Fruit fly (Drosophila melanogaster) whole organism, embryonic: ENCODE results near the gene cbt.

Experiments used
- Adf1 ChIP-seq: fragments of 200-800 bp; sonication (Bioruptor generic); IDR thresholded peaks from 2 replicates; pipeline ENCODE4 v1.3.6; 2022; ENCODE audit warnings: missing biosample characterization, missing genetic modification characterization
- Aef1 ChIP-seq: fragments of 200-800 bp; sonication (Bioruptor generic); IDR thresholded peaks from 3 replicates; pipeline ENCODE4 v1.3.6; 2022; ENCODE audit warnings: missing biosample characterization, missing genetic modification characterization
- B-H1 ChIP-seq: fragments of 200-800 bp; sonication (Bioruptor generic); IDR thresholded peaks from 3 replicates; pipeline ENCODE4 v1.3.6; 2022; ENCODE audit warnings: missing biosample characterization, missing genetic modification characterization
- BtbVII ChIP-seq: fragments of 200-800 bp; sonication (Bioruptor generic); optimal IDR thresholded peaks from 3 replicates; lab custom pipeline; 2017; ENCODE audit warnings: missing biosample characterization, mild to moderate bottlenecking, missing genetic modification characterization
- CG1024 ChIP-seq: fragments of 200-800 bp; sonication (Bioruptor generic); IDR thresholded peaks from 2 replicates; pipeline ENCODE4 v1.3.6; 2022; ENCODE audit warnings: missing biosample characterization, missing genetic modification characterization
- CG10366 ChIP-seq: fragments of 200-800 bp; sonication (Bioruptor generic); IDR thresholded peaks from 2 replicates; pipeline ENCODE4 v1.3.6; 2022; ENCODE audit warnings: missing biosample characterization, missing genetic modification characterization
- CG10462 ChIP-seq: fragments of 200-800 bp; sonication (Bioruptor generic); optimal IDR thresholded peaks from 2 replicates; lab custom pipeline; 2016; ENCODE audit warnings: missing biosample characterization, missing genetic modification characterization
- CG11093 ChIP-seq: fragments of 200-800 bp; sonication (Bioruptor generic); IDR thresholded peaks from 3 replicates; pipeline ENCODE4 v1.3.6; 2022; ENCODE audit warnings: missing biosample characterization, missing genetic modification characterization
- CG11456 ChIP-seq: fragments of 200-800 bp; sonication (Bioruptor generic); IDR thresholded peaks from 3 replicates; pipeline ENCODE4 v1.3.6; 2022; ENCODE audit warnings: missing biosample characterization, missing genetic modification characterization
- CG11504 ChIP-seq: fragments of 200-800 bp; sonication (Bioruptor generic); optimal IDR thresholded peaks from 3 replicates; lab custom pipeline; 2019; ENCODE audit warnings: missing biosample characterization, mild to moderate bottlenecking, missing genetic modification characterization, moderate library complexity
- CG12236 ChIP-seq: fragments of 200-800 bp; sonication (Bioruptor generic); optimal IDR thresholded peaks from 2 replicates; lab custom pipeline; 2016; ENCODE audit warnings: missing biosample characterization, missing genetic modification characterization
- CG13287 ChIP-seq: fragments of 200-800 bp; sonication (Bioruptor generic); IDR thresholded peaks from 2 replicates; pipeline ENCODE4 v1.3.6; 2022; ENCODE audit warnings: missing biosample characterization, missing genetic modification characterization; ENCODE audit not compliant: partially characterized antibody
- CG13894 ChIP-seq: fragments of 200-800 bp; sonication (Bioruptor generic); optimal IDR thresholded peaks from 3 replicates; lab custom pipeline; 2018; ENCODE audit warnings: missing biosample characterization, mild to moderate bottlenecking, missing genetic modification characterization, moderate library complexity
- CG14965 ChIP-seq: fragments of 200-800 bp; sonication (Bioruptor generic); optimal IDR thresholded peaks from 2 replicates; lab custom pipeline; 2016; ENCODE audit warnings: missing biosample characterization, missing genetic modification characterization, borderline replicate concordance
- CG16813 ChIP-seq: fragments of 200-800 bp; sonication (Bioruptor generic); IDR thresholded peaks from 3 replicates; pipeline ENCODE4 v1.3.6; 2022; ENCODE audit warnings: missing biosample characterization, missing genetic modification characterization; ENCODE audit not compliant: partially characterized antibody
- CG17361 ChIP-seq: fragments of 200-800 bp; sonication (Bioruptor generic); IDR thresholded peaks from 3 replicates; pipeline ENCODE4 v1.3.6; 2022; ENCODE audit warnings: missing biosample characterization, missing genetic modification characterization
- CG18476 ChIP-seq: fragments of 200-800 bp; sonication (Bioruptor generic); optimal IDR thresholded peaks from 2 replicates; lab custom pipeline; 2016; ENCODE audit warnings: missing biosample characterization, mild to moderate bottlenecking, missing genetic modification characterization
- CG18764 ChIP-seq: fragments of 200-800 bp; sonication (Bioruptor generic); optimal IDR thresholded peaks from 3 replicates; lab custom pipeline; 2016; ENCODE audit warnings: missing biosample characterization, missing genetic modification characterization
- CG2712 ChIP-seq: fragments of 200-800 bp; optimal IDR thresholded peaks from 3 replicates; lab custom pipeline; 2019; ENCODE audit warnings: missing biosample characterization, mild to moderate bottlenecking, missing genetic modification characterization, moderate library complexity
- CG31365 ChIP-seq: fragments of 200-800 bp; sonication (Bioruptor generic); optimal IDR thresholded peaks from 2 replicates; lab custom pipeline; 2018; ENCODE audit warnings: missing biosample characterization, mild to moderate bottlenecking, missing genetic modification characterization
- CG32532 ChIP-seq: fragments of 200-800 bp; sonication (Bioruptor generic); IDR thresholded peaks from 2 replicates; pipeline ENCODE4 v1.3.6; 2022; ENCODE audit warnings: missing biosample characterization, missing genetic modification characterization
- CG7556 ChIP-seq: fragments of 200-800 bp; sonication (Bioruptor generic); optimal IDR thresholded peaks from 2 replicates; lab custom pipeline; 2017; ENCODE audit warnings: missing biosample characterization, mild to moderate bottlenecking, missing genetic modification characterization
- CG8281 ChIP-seq: fragments of 200-800 bp; sonication (Bioruptor generic); optimal IDR thresholded peaks from 2 replicates; lab custom pipeline; 2018; ENCODE audit warnings: missing biosample characterization, mild to moderate bottlenecking, missing genetic modification characterization, moderate library complexity
- Camta ChIP-seq: fragments of 200-800 bp; sonication (Bioruptor generic); optimal IDR thresholded peaks from 2 replicates; lab custom pipeline; 2016; ENCODE audit warnings: missing biosample characterization, missing genetic modification characterization
- HLHmδ ChIP-seq: fragments of 200-800 bp; sonication (Bioruptor generic); optimal IDR thresholded peaks from 2 replicates; lab custom pipeline; 2018; ENCODE audit warnings: missing biosample characterization, mild to moderate bottlenecking, missing genetic modification characterization, moderate library complexity
- Hand ChIP-seq: fragments of 200-800 bp; sonication (Bioruptor generic); optimal IDR thresholded peaks from 2 replicates; lab custom pipeline; 2017; ENCODE audit warnings: mild to moderate bottlenecking, missing biosample characterization, missing genetic modification reagents, missing genetic modification characterization
- Hsf ChIP-seq: fragments of 200-800 bp; sonication (Bioruptor generic); optimal IDR thresholded peaks from 3 replicates; lab custom pipeline; 2016; ENCODE audit warnings: missing biosample characterization, missing genetic modification characterization
- Mes4 ChIP-seq: fragments of 200-800 bp; sonication (Bioruptor generic); optimal IDR thresholded peaks from 2 replicates; lab custom pipeline; 2016; ENCODE audit warnings: missing biosample characterization, missing genetic modification characterization
- Nf-YA ChIP-seq: fragments of 200-800 bp; sonication (Bioruptor generic); IDR thresholded peaks from 2 replicates; pipeline ENCODE4 v1.3.6; 2022; ENCODE audit warnings: missing biosample characterization, missing genetic modification characterization
- Ptx1 ChIP-seq: fragments of 200-800 bp; sonication (Bioruptor generic); IDR thresholded peaks from 2 replicates; pipeline ENCODE4 v1.3.6; 2022; ENCODE audit warnings: missing biosample characterization, missing genetic modification characterization
- Spps ChIP-seq: fragments of 200-800 bp; sonication (Bioruptor generic); optimal IDR thresholded peaks from 2 replicates; lab custom pipeline; 2018; ENCODE audit warnings: missing biosample characterization, mild to moderate bottlenecking, missing genetic modification characterization
- Ssrp ChIP-seq: fragments of 200-800 bp; sonication (Bioruptor generic); optimal IDR thresholded peaks from 2 replicates; lab custom pipeline; 2018; ENCODE audit warnings: missing biosample characterization, mild to moderate bottlenecking, missing genetic modification characterization, moderate library complexity
- Taf1 ChIP-seq: fragments of 200-800 bp; sonication (Bioruptor generic); IDR thresholded peaks from 2 replicates; pipeline ENCODE4 v1.3.6; 2022; ENCODE audit warnings: missing biosample characterization, missing genetic modification characterization
- YL-1 ChIP-seq: fragments of 200-800 bp; sonication (Bioruptor generic); optimal IDR thresholded peaks from 3 replicates; lab custom pipeline; 2017; ENCODE audit warnings: missing biosample characterization, mild to moderate bottlenecking, missing genetic modification characterization
- bcd ChIP-seq: fragments of 200-800 bp; sonication (Bioruptor generic); optimal IDR thresholded peaks from 2 replicates; lab custom pipeline; 2017; ENCODE audit warnings: missing biosample characterization, mild to moderate bottlenecking, missing genetic modification characterization
- bsh ChIP-seq, 2 experiments: fragments of 200-800 bp; sonication (Bioruptor generic); optimal IDR thresholded peaks; 2 replicates each; lab custom pipeline; 2017 to 2018; ENCODE audit warnings: mild to moderate bottlenecking in 2 of 2, missing biosample characterization in 2 of 2, missing genetic modification characterization in 2 of 2, moderate library complexity in 1 of 2
- ci ChIP-seq: fragments of 200-800 bp; sonication (Bioruptor generic); IDR thresholded peaks from 3 replicates; pipeline ENCODE4 v1.3.6; 2022; ENCODE audit warnings: missing biosample characterization, missing genetic modification characterization
- fd102C ChIP-seq: fragments of 200-800 bp; sonication (Bioruptor generic); optimal IDR thresholded peaks from 2 replicates; lab custom pipeline; 2018; ENCODE audit warnings: missing biosample characterization, mild to moderate bottlenecking, missing genetic modification characterization, moderate library complexity
- gfzf ChIP-seq: fragments of 200-800 bp; sonication (Bioruptor generic); optimal IDR thresholded peaks from 2 replicates; lab custom pipeline; 2016; ENCODE audit warnings: missing biosample characterization, mild to moderate bottlenecking, missing genetic modification characterization, moderate library complexity
- grn ChIP-seq: fragments of 200-800 bp; sonication (Bioruptor generic); optimal IDR thresholded peaks from 3 replicates; lab custom pipeline; 2017; ENCODE audit warnings: missing biosample characterization, missing genetic modification characterization
- hkb ChIP-seq, 2 experiments: fragments of 200-800 bp in 1 of 2; fragments of >200 bp in 1 of 2; sonication (Bioruptor generic) in 1 of 2; IDR thresholded peaks in 1 of 2; optimal IDR thresholded peaks in 1 of 2; 2 replicates each; pipeline versions ENCODE4 v1.3.6 to Lab custom; 2017 to 2022; ENCODE audit warnings: missing biosample characterization in 1 of 2, missing genetic modification characterization in 1 of 2
- jing ChIP-seq: fragments of 200-800 bp; sonication (Bioruptor generic); optimal IDR thresholded peaks from 2 replicates; lab custom pipeline; 2018; ENCODE audit warnings: missing biosample characterization, mild to moderate bottlenecking, missing genetic modification characterization
- mam ChIP-seq: fragments of 200-800 bp; sonication (Bioruptor generic); optimal IDR thresholded peaks from 3 replicates; lab custom pipeline; 2016; ENCODE audit warnings: missing biosample characterization, missing genetic modification characterization
- odd ChIP-seq: fragments of 200-800 bp; sonication (Bioruptor generic); optimal IDR thresholded peaks from 2 replicates; lab custom pipeline; 2017; ENCODE audit warnings: missing biosample characterization, mild to moderate bottlenecking, missing genetic modification characterization
- pfk ChIP-seq: fragments of 200-800 bp; sonication (Bioruptor generic); optimal IDR thresholded peaks from 2 replicates; lab custom pipeline; 2018; ENCODE audit warnings: missing biosample characterization, mild to moderate bottlenecking, missing genetic modification characterization, moderate library complexity
- sens ChIP-seq: fragments of 200-800 bp; sonication (Bioruptor generic); peaks from one replicate; lab custom pipeline; 2016; ENCODE audit warnings: missing biosample characterization, missing genetic modification characterization
- seq ChIP-seq: fragments of 200-800 bp; sonication (Bioruptor generic); IDR thresholded peaks from 2 replicates; pipeline ENCODE4 v1.3.6; 2022; ENCODE audit warnings: missing biosample characterization, missing genetic modification characterization
- yki ChIP-seq: fragments of >200 bp; optimal IDR thresholded peaks from 3 replicates; lab custom pipeline; 2018
- zen2 ChIP-seq: fragments of 200-800 bp; sonication (Bioruptor generic); IDR thresholded peaks from 3 replicates; pipeline ENCODE4 v1.3.6; 2022; ENCODE audit warnings: missing biosample characterization, missing genetic modification characterization; ENCODE audit not compliant: partially characterized antibody
- zf30C ChIP-seq: fragments of 200-800 bp; sonication (Bioruptor generic); optimal IDR thresholded peaks from 3 replicates; lab custom pipeline; 2018; ENCODE audit warnings: missing biosample characterization, mild to moderate bottlenecking, missing genetic modification characterization

The cbt gene

DNA sequence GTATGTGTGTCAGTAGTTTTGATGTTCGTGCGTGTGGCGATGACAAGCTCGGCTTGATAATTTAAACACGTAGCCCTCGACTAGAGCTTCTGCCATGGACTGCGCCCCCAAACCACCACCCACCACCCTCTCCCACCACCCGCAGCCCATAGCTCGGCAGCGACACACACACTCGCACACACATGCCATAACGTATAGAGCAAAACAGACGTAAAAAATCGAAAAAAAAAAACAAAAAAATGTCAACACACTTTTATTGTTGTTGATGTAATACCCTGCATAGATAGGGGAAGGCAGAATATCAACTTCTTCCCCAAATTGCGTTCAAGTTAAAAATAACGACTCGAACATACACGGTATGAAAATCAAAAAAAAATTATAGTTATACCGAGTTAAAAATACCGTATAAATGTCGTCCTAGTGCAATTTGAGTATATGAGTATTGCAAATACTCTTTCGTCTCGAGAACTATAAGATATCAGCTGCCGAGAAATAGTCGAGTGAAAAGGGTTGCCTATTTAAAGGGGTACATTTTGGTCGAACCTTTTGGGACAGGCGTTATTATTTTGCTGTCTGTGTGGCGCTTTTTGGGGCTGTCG lies 9.1 kb downstream of the cbt start (continued):
- TF ChIP-seq Mes4 (GFP tag; lab: Kevin White, UChicago) (peak; percentile 83), BtbVII (GFP tag; lab: Kevin White, UChicago) (peak; percentile 14), CG11504 (tag; lab: Kevin White, UChicago) (peak; percentile 79), jing (peak; percentile 46), CG18476 (GFP tag; lab: Kevin White, UChicago) (peak; percentile 52), CG17361 (peak; percentile 73), Nf-YA (GFP tag; lab: Robert Waterston, UW) (peak; percentile 62; the same call in 1 of the 2 replicates), YL-1 (GFP tag; lab: Kevin White, UChicago) (no peak), gfzf (no peak), CG11456 (GFP tag; lab: Robert Waterston, UW) (no peak; the same call in 2 of the 3 replicates), sens (GFP tag; lab: Kevin White, UChicago) (peak; percentile 97), grn (GFP tag; lab: Kevin White, UChicago) (no peak), mam (GFP tag; lab: Kevin White, UChicago) (peak; percentile 87), Aef1 (GFP tag; lab: Robert Waterston, UW) (peak; percentile 74; the same call in 2 of the 3 replicates), Ssrp (tag; lab: Kevin White, UChicago) (peak; percentile 70), CG7556 (GFP tag; lab: Kevin White, UChicago) (peak; percentile 63), zf30C (GFP tag; lab: Kevin White, UChicago) (no peak), Hand (GFP tag; lab: Kevin White, UChicago) (peak; percentile 69), ci (GFP tag; lab: Robert Waterston, UW) (peak; percentile 71), Spps (peak; percentile 43), CG18764 (peak; percentile 63), CG10366 (GFP tag; lab: Robert Waterston, UW) (peak; percentile 64), pfk (GFP tag; lab: Kevin White, UChicago) (no peak), HLHmδ (GFP tag; lab: Kevin White, UChicago) (no peak), bsh (GFP tag; optimal IDR thresholded peaks at IDR 0.05; lab: Kevin White, UChicago) (peak; percentile 54 to 66), CG31365 (tag; lab: Kevin White, UChicago) (peak; percentile 56), CG12236 (peak; percentile 78), CG32532 (GFP tag; lab: Robert Waterston, UW) (peak; percentile 59; the same call in 1 of the 2 replicates), B-H1 (GFP tag; lab: Robert Waterston, UW) (peak; percentile 61), seq (GFP tag; lab: Robert Waterston, UW) (peak; percentile 79), Adf1 (GFP tag; lab: Robert Waterston, UW) (no peak; the same call in 1 of the 2 replicates), odd (GFP tag; lab: Kevin White, UChicago) (peak; percentile 47), CG13894 (tag; lab: Kevin White, UChicago) (peak; percentile 52), CG16813 (GFP tag; lab: Robert Waterston, UW) (no peak), Camta (peak; percentile 79), yki (no peak), CG11093 (GFP tag; lab: Robert Waterston, UW) (peak; percentile 66; the same call in 2 of the 3 replicates), CG10462 (peak; percentile 12), CG2712 (tag; lab: Kevin White, UChicago) (peak; percentile 72), fd102C (GFP tag; lab: Kevin White, UChicago) (no peak), CG14965 (GFP tag; lab: Kevin White, UChicago) (peak; percentile 31), Taf1 (GFP tag; lab: Robert Waterston, UW) (no peak), hkb (optimal IDR thresholded peaks at IDR 0.05; lab: Kevin White, UChicago) (no peak), hkb (GFP tag; IDR thresholded peaks at IDR 0.05; lab: Robert Waterston, UW) (peak; percentile 70), Hsf (GFP tag; lab: Kevin White, UChicago) (peak; percentile 83), CG13287 (GFP tag; lab: Robert Waterston, UW) (no peak), CG1024 (GFP tag; lab: Robert Waterston, UW) (no peak), zen2 (no peak), Ptx1 (peak; percentile 83), CG8281 (tag; lab: Kevin White, UChicago) (peak; percentile 46), bcd (peak; percentile 75)
